Worm (Caenorhabditis elegans) whole organism, late embryonic: ENCODE measurements around the gene sid-3.

ENCODE experiments used
- T23F11.4 ChIP-seq: fragments of 200-800 bp; sonication (Bioruptor generic); optimal IDR thresholded peaks from 2 replicates; lab custom pipeline; 2018; ENCODE audit warnings: mild to moderate bottlenecking, missing genetic modification characterization, missing compliant biosample characterization
- ama-1 ChIP-seq: fragments of 150-350 bp; optimal IDR thresholded peaks from 2 replicates; lab custom pipeline; 2014
- dmd-4 ChIP-seq: sonication (generic microtip); optimal IDR thresholded peaks from 2 replicates; lab custom pipeline; 2016; ENCODE audit warnings: borderline replicate concordance, missing genetic modification characterization, missing compliant biosample characterization
- dve-1 ChIP-seq: sonication (generic microtip); optimal IDR thresholded peaks from 2 replicates; lab custom pipeline; 2017; ENCODE audit warnings: antibody characterized with exemption, mild to moderate bottlenecking, missing genetic modification characterization, missing compliant biosample characterization
- hlh-30 ChIP-seq: sonication (generic microtip); optimal IDR thresholded peaks from 2 replicates; lab custom pipeline; 2017; ENCODE audit warnings: antibody characterized with exemption, missing genetic modification characterization, missing compliant biosample characterization; ENCODE audit not compliant: insufficient read depth
- pqm-1 ChIP-seq: sonication (generic microtip); optimal IDR thresholded peaks from 2 replicates; lab custom pipeline; 2016; ENCODE audit warnings: missing genetic modification characterization, missing compliant biosample characterization
- pros-1 ChIP-seq: fragments of 150-350 bp; optimal IDR thresholded peaks from 2 replicates; lab custom pipeline; 2014; ENCODE audit warnings: missing biosample characterization, missing genetic modification reagents, missing genetic modification characterization
- sdc-2 ChIP-seq: sonication (generic microtip); optimal IDR thresholded peaks from 2 replicates; lab custom pipeline; 2016; ENCODE audit warnings: missing genotype, missing genetic modification characterization, missing compliant biosample characterization
- syd-9 ChIP-seq: sonication (generic microtip); optimal IDR thresholded peaks from 2 replicates; lab custom pipeline; 2016; ENCODE audit warnings: mild to moderate bottlenecking, missing genetic modification characterization, moderate library complexity, missing compliant biosample characterization

- no peak for TF ChIP-seq dve-1 (tag; lab: Kevin White, UChicago)
- no peak for TF ChIP-seq hlh-30
- no peak for TF ChIP-seq pros-1 (tag; lab: Kevin White, UChicago)
- no peak for TF ChIP-seq dmd-4 (tag; lab: Kevin White, UChicago)
- TF ChIP-seq pqm-1, result no peak
- no peak for TF ChIP-seq T23F11.4 (GFP tag; lab: Kevin White, UChicago)
- no peak for TF ChIP-seq ama-1 (lab: Kevin White, UChicago)
- TF ChIP-seq syd-9 (tag; lab: Kevin White, UChicago), result no peak
- no peak for TF ChIP-seq sdc-2 (tag; lab: Kevin White, UChicago)
These were observed 45.2 kb downstream of the sid-3 start, which contains the start of gene T25G12.3 for ce11 chrX:17231348-17231747.
